Worm (Caenorhabditis elegans) whole organism, midembryonic: Measurements from ENCODE around the gene kin-18.

Experiments used
- T22C8.4 ChIP-seq: fragments of 200-800 bp; sonication (Bioruptor generic); IDR thresholded peaks from 2 replicates; pipeline ENCODE4 v1.3.6; 2022; ENCODE audit warnings: missing genetic modification characterization, missing compliant biosample characterization
- flt-1 ChIP-seq: fragments of 200-800 bp; sonication (Bioruptor generic); IDR thresholded peaks from 2 replicates; pipeline ENCODE4 v1.3.6; 2022; ENCODE audit warnings: missing genetic modification characterization, missing compliant biosample characterization
- med-1 ChIP-seq: sonication (generic microtip); optimal IDR thresholded peaks from 2 replicates; lab custom pipeline; 2017; ENCODE audit warnings: missing genetic modification characterization, mild to moderate bottlenecking, missing compliant biosample characterization, antibody characterized with exemption, missing genetic modification reagents; ENCODE audit not compliant: insufficient read depth
- tab-1 ChIP-seq: fragments of 200-800 bp; sonication (Bioruptor generic); IDR thresholded peaks from 2 replicates; pipeline ENCODE4 v1.3.6; 2022; ENCODE audit warnings: missing genetic modification characterization, missing compliant biosample characterization
- ztf-23 ChIP-seq: fragments of 200-800 bp; sonication (Bioruptor generic); IDR thresholded peaks from 2 replicates; pipeline ENCODE4 v1.3.6; 2022; ENCODE audit warnings: missing genetic modification reagents, missing genetic modification characterization, missing compliant biosample characterization
- ztf-29 ChIP-seq: fragments of 200-800 bp; sonication (Bioruptor generic); IDR thresholded peaks from 2 replicates; pipeline ENCODE4 v1.3.6; 2022; ENCODE audit warnings: missing genetic modification reagents, missing genetic modification characterization, missing compliant biosample characterization

ce11 chrIII:6110187-6110586 is 8.2 kb upstream of the kin-18 start:
- TF ChIP-seq tab-1 (GFP tag; lab: Robert Waterston, UW) = no peak
- TF ChIP-seq flt-1 (GFP tag; lab: Robert Waterston, UW) = no peak
- TF ChIP-seq T22C8.4 (GFP tag; lab: Robert Waterston, UW) = no peak
- TF ChIP-seq med-1 (GFP tag; lab: Kevin White, UChicago) = no peak
- no peak for TF ChIP-seq ztf-23
- no peak for TF ChIP-seq ztf-29 (GFP tag; lab: Robert Waterston, UW)
